Fruit fly (Drosophila melanogaster): ENCODE results near the gene Fcp3C.

DNA sequence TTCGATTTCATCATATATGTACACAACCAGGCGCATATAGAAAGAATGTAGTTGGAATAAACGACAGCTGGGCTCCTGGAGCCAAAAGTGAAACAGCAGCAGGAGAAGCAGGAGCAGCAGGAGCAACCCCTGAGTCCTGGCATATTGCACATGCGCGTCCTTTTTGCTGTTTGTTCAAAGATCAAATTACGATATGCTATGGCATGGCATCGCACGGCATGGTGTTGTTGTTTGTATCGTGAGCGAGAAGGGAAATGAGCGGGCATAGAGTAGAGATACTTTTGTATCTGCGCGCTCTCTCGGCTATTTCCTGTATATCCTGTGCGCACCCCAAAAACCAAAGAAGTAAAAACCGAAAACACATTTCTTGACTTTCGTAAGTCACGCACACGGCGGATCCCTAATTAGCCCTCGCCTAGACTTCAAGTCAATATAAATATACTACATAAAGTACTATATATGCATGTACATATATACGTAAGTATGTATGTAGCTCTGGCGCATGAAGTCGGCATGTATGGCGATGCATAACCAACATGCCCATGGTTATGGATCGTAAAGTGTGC, 36.3 kb downstream of the Fcp3C start:
- TF ChIP-seq Sin3A (optimal IDR thresholded peaks at IDR 0.05): no peak
- no peak for TF ChIP-seq h (optimal IDR thresholded peaks at IDR 0.05)
- no peak for TF ChIP-seq insv (optimal IDR thresholded peaks at IDR 0.05)
- TF ChIP-seq psq (optimal IDR thresholded peaks at IDR 0.05): no peak
- no peak for TF ChIP-seq ttk (optimal IDR thresholded peaks at IDR 0.05)

Data from Kc167 (cell line).